Fruit fly (Drosophila melanogaster) whole organism, prepupa: ENCODE measurements around the gene Ir67a.

ENCODE experiments used
- CG11762 ChIP-seq: fragments of 200-800 bp; sonication (Bioruptor generic); optimal IDR thresholded peaks from 3 replicates; lab custom pipeline; 2016; ENCODE audit warnings: missing biosample characterization, missing genetic modification characterization; ENCODE audit not compliant: insufficient read depth
- CG6854 ChIP-seq: fragments of 200-800 bp; sonication (Bioruptor generic); optimal IDR thresholded peaks from 2 replicates; lab custom pipeline; 2017; ENCODE audit warnings: missing biosample characterization, mild to moderate bottlenecking, missing genetic modification characterization
- CG8632 ChIP-seq: fragments of 200-800 bp; sonication (Bioruptor generic); optimal IDR thresholded peaks from 3 replicates; lab custom pipeline; 2016; ENCODE audit warnings: missing biosample characterization, missing genetic modification characterization
- Met ChIP-seq: fragments of 200-800 bp; sonication (Bioruptor generic); optimal IDR thresholded peaks from 3 replicates; lab custom pipeline; 2016; ENCODE audit warnings: missing biosample characterization, missing genetic modification characterization
- achi ChIP-seq: fragments of 200-800 bp; sonication (Bioruptor generic); optimal IDR thresholded peaks from 3 replicates; lab custom pipeline; 2016; ENCODE audit warnings: missing biosample characterization, missing genetic modification characterization
- dsx ChIP-seq: fragments of 200-800 bp; optimal IDR thresholded peaks from 3 replicates; lab custom pipeline; 2019; ENCODE audit warnings: missing biosample characterization, mild to moderate bottlenecking, missing genetic modification characterization, moderate library complexity; ENCODE audit not compliant: poor library complexity, severe bottlenecking

dm6 chr3L:9504530-9504929 is 39.3 kb downstream of the Ir67a start:
- TF ChIP-seq achi (no peak), Met (no peak), CG11762 (GFP tag; lab: Kevin White, UChicago) (no peak), CG8632 (GFP tag; lab: Kevin White, UChicago) (no peak), dsx (GFP tag; lab: Kevin White, UChicago) (no peak), CG6854 (GFP tag; lab: Kevin White, UChicago) (no peak)
